Worm (Caenorhabditis elegans) whole organism, late embryonic: ENCODE data around the gene Y73F8A.20.

Experiments used
- F13H6.1 ChIP-seq: sonication (generic microtip); optimal IDR thresholded peaks from 2 replicates; lab custom pipeline; 2016; ENCODE audit warnings: missing genetic modification characterization, missing compliant biosample characterization
- ama-1 ChIP-seq: fragments of 150-350 bp; optimal IDR thresholded peaks from 2 replicates; lab custom pipeline; 2014
- ceh-18 ChIP-seq: sonication (generic microtip); optimal IDR thresholded peaks from 2 replicates; lab custom pipeline; 2016; ENCODE audit warnings: missing genetic modification characterization, missing compliant biosample characterization
- ceh-31 ChIP-seq: sonication (generic microtip); optimal IDR thresholded peaks from 2 replicates; lab custom pipeline; 2016; ENCODE audit warnings: missing genetic modification characterization, missing compliant biosample characterization
- ceh-34 ChIP-seq: sonication (generic microtip); optimal IDR thresholded peaks from 2 replicates; lab custom pipeline; 2016; ENCODE audit warnings: mild to moderate bottlenecking, missing genetic modification characterization, missing compliant biosample characterization
- ceh-45 ChIP-seq: fragments of 200-800 bp; sonication (Bioruptor generic); IDR thresholded peaks from 2 replicates; pipeline ENCODE4 v1.3.6; 2022; ENCODE audit warnings: missing genetic modification reagents, missing genetic modification characterization, missing compliant biosample characterization
- elt-2 ChIP-seq: sonication (generic microtip); optimal IDR thresholded peaks from 2 replicates; lab custom pipeline; 2016; ENCODE audit warnings: missing genetic modification reagents, missing genetic modification characterization, missing compliant biosample characterization
- elt-4 ChIP-seq: sonication (generic microtip); optimal IDR thresholded peaks from 2 replicates; lab custom pipeline; 2016; ENCODE audit warnings: missing genetic modification characterization, missing compliant biosample characterization
- ets-4 ChIP-seq: sonication (generic microtip); optimal IDR thresholded peaks from 2 replicates; lab custom pipeline; 2016; ENCODE audit warnings: missing genetic modification characterization, missing compliant biosample characterization
- eyg-1 ChIP-seq: sonication (generic microtip); optimal IDR thresholded peaks from 2 replicates; lab custom pipeline; 2016; ENCODE audit warnings: missing genotype, missing genetic modification characterization, missing compliant biosample characterization
- fax-1 ChIP-seq: sonication (generic microtip); optimal IDR thresholded peaks from 2 replicates; lab custom pipeline; 2016; ENCODE audit warnings: missing genotype, missing genetic modification characterization, missing compliant biosample characterization
- fkh-10 ChIP-seq: fragments of 150-350 bp; optimal IDR thresholded peaks from 2 replicates; lab custom pipeline; 2014; ENCODE audit warnings: missing biosample characterization, missing genetic modification reagents, missing genetic modification characterization
- fkh-6 ChIP-seq: sonication (generic microtip); optimal IDR thresholded peaks from 2 replicates; lab custom pipeline; 2016; ENCODE audit warnings: missing genetic modification characterization, missing compliant biosample characterization
- hlh-15 ChIP-seq: sonication (generic microtip); optimal IDR thresholded peaks from 2 replicates; lab custom pipeline; 2016; ENCODE audit warnings: missing genetic modification characterization, missing compliant biosample characterization
- hlh-30 ChIP-seq: sonication (generic microtip); optimal IDR thresholded peaks from 2 replicates; lab custom pipeline; 2017; ENCODE audit warnings: antibody characterized with exemption, missing genetic modification characterization, missing compliant biosample characterization; ENCODE audit not compliant: insufficient read depth
- hlh-6 ChIP-seq: sonication (generic microtip); optimal IDR thresholded peaks from 2 replicates; lab custom pipeline; 2016; ENCODE audit warnings: missing genotype, missing genetic modification characterization, missing compliant biosample characterization
- nhr-11 ChIP-seq: fragments of 150-350 bp; optimal IDR thresholded peaks from 2 replicates; lab custom pipeline; 2014; ENCODE audit warnings: missing biosample characterization, missing genetic modification characterization
- npax-4 ChIP-seq: sonication (generic microtip); optimal IDR thresholded peaks from 2 replicates; lab custom pipeline; 2016; ENCODE audit warnings: missing genetic modification characterization, missing compliant biosample characterization
- pqm-1 ChIP-seq: sonication (generic microtip); optimal IDR thresholded peaks from 2 replicates; lab custom pipeline; 2016; ENCODE audit warnings: missing genetic modification characterization, missing compliant biosample characterization
- rnt-1 ChIP-seq: sonication (generic microtip); optimal IDR thresholded peaks from 2 replicates; lab custom pipeline; 2016; ENCODE audit warnings: missing genetic modification characterization, missing compliant biosample characterization
- sox-2 ChIP-seq: fragments of 200-800 bp; sonication (Bioruptor generic); IDR thresholded peaks from 2 replicates; pipeline ENCODE4 v1.3.6; 2022; ENCODE audit warnings: missing genetic modification reagents, missing genetic modification characterization, missing compliant biosample characterization
- syd-9 ChIP-seq: sonication (generic microtip); optimal IDR thresholded peaks from 2 replicates; lab custom pipeline; 2016; ENCODE audit warnings: mild to moderate bottlenecking, missing genetic modification characterization, moderate library complexity, missing compliant biosample characterization
- tbx-7 ChIP-seq: sonication (generic microtip); optimal IDR thresholded peaks from 2 replicates; lab custom pipeline; 2016; ENCODE audit warnings: missing genotype, missing genetic modification characterization, missing compliant biosample characterization
- ztf-16 ChIP-seq: sonication (generic microtip); optimal IDR thresholded peaks from 2 replicates; lab custom pipeline; 2017; ENCODE audit warnings: missing genetic modification characterization, missing compliant biosample characterization

Y73F8A.20 gene

DNA sequence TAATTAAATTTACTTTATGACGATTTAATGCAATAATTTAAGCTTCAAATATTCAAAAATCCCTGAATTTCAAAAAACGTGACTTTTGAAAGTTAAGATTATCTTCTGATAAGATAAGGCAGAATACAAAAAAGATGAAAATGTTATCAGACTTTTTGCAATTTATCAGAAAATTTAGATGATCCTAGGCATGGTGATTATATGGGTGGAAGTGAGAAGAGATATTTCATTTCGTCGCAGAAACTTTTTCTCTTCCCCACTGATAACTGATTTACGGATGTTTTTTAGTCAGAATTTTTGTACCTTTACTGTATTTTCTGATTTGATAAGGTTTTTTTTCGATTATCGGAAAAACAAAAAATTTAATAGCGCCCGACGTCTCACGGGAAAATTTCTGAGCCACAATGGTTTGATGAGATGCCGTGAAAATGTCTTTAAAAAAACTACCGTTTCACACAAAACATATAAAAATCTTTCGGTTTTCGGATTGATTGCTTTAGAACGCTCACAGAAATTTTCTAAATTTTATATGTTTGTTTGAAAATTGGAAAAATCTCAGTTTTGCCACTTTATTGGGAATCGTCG lies 17.1 kb downstream of the Y73F8A.20 start:
- TF ChIP-seq ztf-16 (tag; lab: Kevin White, UChicago) (no peak), hlh-30 (tag; lab: Kevin White, UChicago) (no peak), hlh-6 (tag; lab: Kevin White, UChicago) (no peak), elt-2 (tag; lab: Kevin White, UChicago) (peak; percentile 79), hlh-15 (tag; lab: Kevin White, UChicago) (no peak), ceh-34 (tag; lab: Kevin White, UChicago) (no peak), pqm-1 (no peak), syd-9 (tag; lab: Kevin White, UChicago) (no peak), ama-1 (lab: Kevin White, UChicago) (no peak)

- TF ChIP-seq elt-4 (tag; lab: Kevin White, UChicago) (no peak), hlh-30 (tag; lab: Kevin White, UChicago) (peak; percentile 20)
These were observed 20.4 kb downstream of the Y73F8A.20 start for ce11 chrIV:15398643-15399042.

DNA sequence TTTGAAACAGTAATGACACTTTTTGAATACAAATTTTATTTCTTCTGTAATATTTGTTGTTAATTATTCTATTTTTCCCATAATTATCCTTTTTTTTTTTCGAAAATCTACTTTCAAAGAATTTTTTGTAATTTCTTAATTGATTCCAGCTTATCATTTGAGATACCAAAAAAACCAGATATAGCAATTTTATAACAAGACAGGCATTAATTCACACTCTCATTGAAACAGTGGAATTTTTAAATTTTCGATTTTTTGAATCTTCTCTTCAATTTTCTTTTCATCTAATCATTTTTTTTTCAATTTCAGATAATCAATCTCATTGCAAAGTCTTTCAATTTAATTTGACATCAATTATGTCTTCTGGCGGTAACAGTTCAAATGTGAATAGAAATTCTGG lies 21.7 kb downstream of the Y73F8A.20 start, which contains the start of gene nhr-5:
nhr-5 (plus strand) TSS at position 301 of the 400 bp plus-strand sequence.
- TF ChIP-seq rnt-1 (no peak), eyg-1 (tag; lab: Kevin White, UChicago) (no peak), ceh-45 (GFP tag; lab: Robert Waterston, UW) (no peak), nhr-11 (tag; lab: Kevin White, UChicago) (no peak), F13H6.1 (tag; lab: Kevin White, UChicago) (no peak), fkh-6 (tag; lab: Kevin White, UChicago) (no peak), ceh-34 (tag; lab: Kevin White, UChicago) (no peak), fax-1 (tag; lab: Kevin White, UChicago) (no peak), ceh-18 (tag; lab: Kevin White, UChicago) (no peak), fkh-10 (GFP tag; lab: Kevin White, UChicago) (no peak), npax-4 (tag; lab: Kevin White, UChicago) (no peak), sox-2 (GFP tag; lab: Robert Waterston, UW) (no peak), ets-4 (tag; lab: Kevin White, UChicago) (no peak)

- TF ChIP-seq ceh-31 (no peak), tbx-7 (tag; lab: Kevin White, UChicago) (no peak)
- TF ChIP-seq, all 69 proteins: peak for 0
These were observed 24.3 kb downstream of the Y73F8A.20 start for ce11 chrIV:15402565-15402964.
